Worm (Caenorhabditis elegans) whole organism, L1 larva: ENCODE data around the gene msra-1.

Source experiments
- dsc-1 ChIP-seq: sonication (generic microtip); optimal IDR thresholded peaks from 2 replicates; lab custom pipeline; 2016; ENCODE audit warnings: mild to moderate bottlenecking, missing genetic modification characterization, missing compliant biosample characterization
- pqm-1 ChIP-seq: sonication (generic microtip); optimal IDR thresholded peaks from 3 replicates; lab custom pipeline; 2017; ENCODE audit warnings: missing biosample characterization, missing genetic modification characterization
- snpc-4 ChIP-seq: fragments of 150-350 bp; optimal IDR thresholded peaks from 2 replicates; lab custom pipeline; 2014; ENCODE audit warnings: missing biosample characterization, missing genetic modification characterization

DNA sequence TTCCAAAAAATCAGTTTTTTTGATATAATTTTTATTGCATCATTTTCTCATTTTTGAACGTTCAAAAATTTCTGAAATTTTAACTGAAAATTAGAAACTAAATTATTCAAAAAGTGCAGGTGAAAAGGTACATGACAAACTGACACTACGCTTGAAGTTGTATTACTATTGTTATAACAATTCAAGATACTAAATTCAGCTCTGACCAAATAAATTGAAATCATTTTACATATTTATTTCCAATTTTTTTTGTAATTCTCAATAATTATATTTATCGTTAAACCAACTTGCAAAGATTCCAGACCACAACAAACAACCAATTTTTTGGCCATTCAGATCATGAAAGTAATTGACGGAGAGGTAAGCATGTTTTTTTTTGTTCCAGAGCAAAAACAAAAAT lies 21.6 kb upstream of the msra-1 start, which contains the start of gene sre-3:
- TF ChIP-seq snpc-4 (no peak), pqm-1 (tag; lab: Kevin White, UChicago) (no peak), dsc-1 (no peak)
